Worm (Caenorhabditis elegans): ENCODE data around the gene T05C1.2.

DNA sequence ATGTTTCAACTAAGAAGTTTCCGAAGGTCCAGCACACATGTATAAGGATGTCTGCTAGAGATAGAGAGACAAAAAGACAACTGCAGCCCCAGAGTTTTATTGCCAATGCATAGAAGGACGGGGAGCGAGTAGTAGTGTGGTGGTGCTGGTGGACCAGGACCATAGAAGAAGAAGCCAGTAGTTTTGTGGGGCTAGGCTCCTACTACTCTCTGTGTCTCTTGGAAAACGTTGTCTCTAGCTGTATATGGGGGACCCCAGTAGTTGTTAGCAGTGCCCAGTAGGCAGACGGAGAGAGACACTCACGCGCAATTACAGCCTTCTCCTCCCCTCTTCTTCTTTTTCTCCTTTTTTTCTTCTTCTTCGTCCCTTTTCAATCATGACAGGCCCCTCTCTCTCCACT, 25.9 kb downstream of the T05C1.2 start:
- TF ChIP-seq tab-1 (GFP tag; IDR thresholded peaks at IDR 0.05) (no peak), klf-2 (GFP tag; conservative IDR thresholded peaks at IDR 0.05) (no peak), ztf-29 (GFP tag; IDR thresholded peaks at IDR 0.05) (no peak), flt-1 (GFP tag; IDR thresholded peaks at IDR 0.05) (no peak), cog-1 (tag; optimal IDR thresholded peaks at IDR 0.05) (no peak)
